Fruit fly (Drosophila melanogaster) whole organism, embryonic: ENCODE measurements around the gene vih.

Experiments
- CG10654 ChIP-seq: fragments of 200-800 bp; sonication (Bioruptor generic); optimal IDR thresholded peaks from 2 replicates; lab custom pipeline; 2016; ENCODE audit warnings: missing biosample characterization, missing genetic modification characterization
- CG12155 ChIP-seq: fragments of 200-800 bp; sonication (Bioruptor generic); optimal IDR thresholded peaks from 3 replicates; lab custom pipeline; 2016; ENCODE audit warnings: missing biosample characterization, missing genetic modification characterization
- CG14860 ChIP-seq: fragments of 200-800 bp; sonication (Bioruptor generic); IDR thresholded peaks from 3 replicates; pipeline ENCODE4 v1.3.6; 2022; ENCODE audit warnings: missing biosample characterization, missing genetic modification characterization; ENCODE audit not compliant: partially characterized antibody
- CG14965 ChIP-seq: fragments of 200-800 bp; sonication (Bioruptor generic); optimal IDR thresholded peaks from 2 replicates; lab custom pipeline; 2016; ENCODE audit warnings: missing biosample characterization, missing genetic modification characterization, borderline replicate concordance
- CG15011 ChIP-seq: fragments of 200-800 bp; sonication (Bioruptor generic); optimal IDR thresholded peaks from 3 replicates; lab custom pipeline; 2018; ENCODE audit warnings: missing biosample characterization, mild to moderate bottlenecking, missing genetic modification characterization
- CG1603 ChIP-seq: fragments of 200-800 bp; sonication (Bioruptor generic); optimal IDR thresholded peaks from 2 replicates; lab custom pipeline; 2019; ENCODE audit warnings: missing biosample characterization, mild to moderate bottlenecking, missing genetic modification characterization, moderate library complexity
- CG16813 ChIP-seq: fragments of 200-800 bp; sonication (Bioruptor generic); IDR thresholded peaks from 3 replicates; pipeline ENCODE4 v1.3.6; 2022; ENCODE audit warnings: missing biosample characterization, missing genetic modification characterization; ENCODE audit not compliant: partially characterized antibody
- CG17829 ChIP-seq: fragments of 200-800 bp; optimal IDR thresholded peaks from 2 replicates; lab custom pipeline; 2019; ENCODE audit warnings: missing biosample characterization, mild to moderate bottlenecking, missing genetic modification characterization, moderate library complexity
- CG1792 ChIP-seq: fragments of 200-800 bp; sonication (Bioruptor generic); optimal IDR thresholded peaks from 2 replicates; lab custom pipeline; 2016; ENCODE audit warnings: missing biosample characterization, missing genetic modification characterization
- CG31224 ChIP-seq: fragments of 200-800 bp; sonication (Bioruptor generic); IDR thresholded peaks from 2 replicates; pipeline ENCODE4 v1.3.6; 2022; ENCODE audit warnings: missing biosample characterization, missing genetic modification characterization
- CG34376 ChIP-seq: fragments of 200-800 bp; sonication (Bioruptor generic); optimal IDR thresholded peaks from 2 replicates; lab custom pipeline; 2018; ENCODE audit warnings: missing biosample characterization, mild to moderate bottlenecking, missing genetic modification characterization
- CG6791 ChIP-seq: fragments of 200-800 bp; sonication (Bioruptor generic); IDR thresholded peaks from 3 replicates; pipeline ENCODE4 v1.3.6; 2022; ENCODE audit warnings: missing biosample characterization, missing genetic modification characterization; ENCODE audit not compliant: partially characterized antibody
- CG7271 ChIP-seq: fragments of 200-800 bp; sonication (Bioruptor generic); optimal IDR thresholded peaks from 2 replicates; lab custom pipeline; 2018; ENCODE audit warnings: missing biosample characterization, mild to moderate bottlenecking, missing genetic modification characterization, moderate library complexity
- CG7963 ChIP-seq: fragments of 200-800 bp; sonication (Bioruptor generic); IDR thresholded peaks from 3 replicates; pipeline ENCODE4 v1.3.6; 2022; ENCODE audit warnings: missing biosample characterization, missing genetic modification characterization; ENCODE audit not compliant: partially characterized antibody
- CG8944 ChIP-seq: fragments of 200-800 bp; sonication (Bioruptor generic); optimal IDR thresholded peaks from 3 replicates; lab custom pipeline; 2016; ENCODE audit warnings: missing biosample characterization, missing genetic modification characterization
- HLH3B ChIP-seq: fragments of 200-800 bp; sonication (Bioruptor generic); IDR thresholded peaks from 2 replicates; pipeline ENCODE4 v1.3.6; 2022; ENCODE audit warnings: missing biosample characterization, missing genetic modification characterization
- HLH4C ChIP-seq: fragments of 200-800 bp; sonication (Bioruptor generic); IDR thresholded peaks from 3 replicates; pipeline ENCODE4 v1.3.6; 2022; ENCODE audit warnings: missing biosample characterization, missing genetic modification characterization; ENCODE audit not compliant: partially characterized antibody
- HLHmδ ChIP-seq: fragments of 200-800 bp; sonication (Bioruptor generic); optimal IDR thresholded peaks from 2 replicates; lab custom pipeline; 2018; ENCODE audit warnings: missing biosample characterization, mild to moderate bottlenecking, missing genetic modification characterization, moderate library complexity
- Max ChIP-seq: fragments of 200-800 bp; sonication (Bioruptor generic); optimal IDR thresholded peaks from 2 replicates; lab custom pipeline; 2016; ENCODE audit warnings: missing biosample characterization, mild to moderate bottlenecking, missing genetic modification characterization
- NC2α ChIP-seq: fragments of 200-800 bp; sonication (Bioruptor generic); optimal IDR thresholded peaks from 2 replicates; lab custom pipeline; 2016; ENCODE audit warnings: missing biosample characterization, missing genetic modification characterization
- Oaz ChIP-seq: fragments of 200-800 bp; sonication (Bioruptor generic); IDR thresholded peaks from 2 replicates; pipeline ENCODE4 v1.3.6; 2022; ENCODE audit warnings: missing biosample characterization, missing genetic modification characterization
- Scr ChIP-seq: fragments of 200-800 bp; sonication (Bioruptor generic); IDR thresholded peaks from 2 replicates; pipeline ENCODE4 v1.3.6; 2022; ENCODE audit warnings: missing biosample characterization, missing genetic modification characterization; ENCODE audit not compliant: partially characterized antibody
- Tbp ChIP-seq: fragments of >200 bp; optimal IDR thresholded peaks from 2 replicates; lab custom pipeline; 2018; ENCODE audit warnings: missing biosample characterization, missing genetic modification characterization
- aop ChIP-seq: fragments of 200-800 bp; sonication (Bioruptor generic); IDR thresholded peaks from 2 replicates; pipeline ENCODE4 v1.3.6; 2022; ENCODE audit warnings: missing biosample characterization, missing genetic modification characterization
- bcd ChIP-seq: fragments of 200-800 bp; sonication (Bioruptor generic); optimal IDR thresholded peaks from 2 replicates; lab custom pipeline; 2017; ENCODE audit warnings: missing biosample characterization, mild to moderate bottlenecking, missing genetic modification characterization
- cato ChIP-seq: fragments of 200-800 bp; sonication (Bioruptor generic); optimal IDR thresholded peaks from 2 replicates; lab custom pipeline; 2016; ENCODE audit warnings: missing biosample characterization, missing genetic modification characterization, borderline replicate concordance
- dati ChIP-seq: fragments of 200-800 bp; sonication (Bioruptor generic); IDR thresholded peaks from 2 replicates; pipeline ENCODE4 v1.3.6; 2022; ENCODE audit warnings: missing biosample characterization, missing genetic modification characterization
- dmrt99B ChIP-seq: fragments of 200-800 bp; sonication (Bioruptor generic); optimal IDR thresholded peaks from 2 replicates; lab custom pipeline; 2018; ENCODE audit warnings: missing biosample characterization, mild to moderate bottlenecking, missing genetic modification characterization, moderate library complexity
- en ChIP-seq: fragments of 200-800 bp; sonication (Bioruptor generic); optimal IDR thresholded peaks from 2 replicates; lab custom pipeline; 2016; ENCODE audit warnings: missing biosample characterization, missing genetic modification characterization
- ewg ChIP-seq: fragments of 200-800 bp; sonication (Bioruptor generic); optimal IDR thresholded peaks from 3 replicates; lab custom pipeline; 2017; ENCODE audit warnings: mild to moderate bottlenecking, missing biosample characterization, missing genetic modification reagents, missing genetic modification characterization
- fd3F ChIP-seq: fragments of 200-800 bp; sonication (Bioruptor generic); optimal IDR thresholded peaks from 2 replicates; lab custom pipeline; 2018; ENCODE audit warnings: missing biosample characterization, mild to moderate bottlenecking, missing genetic modification characterization, moderate library complexity
- hkb ChIP-seq, 2 experiments: fragments of 200-800 bp in 1 of 2; fragments of >200 bp in 1 of 2; sonication (Bioruptor generic) in 1 of 2; IDR thresholded peaks in 1 of 2; optimal IDR thresholded peaks in 1 of 2; 2 replicates each; pipeline versions ENCODE4 v1.3.6 to Lab custom; 2017 to 2022; ENCODE audit warnings: missing biosample characterization in 1 of 2, missing genetic modification characterization in 1 of 2
- jing ChIP-seq: fragments of 200-800 bp; sonication (Bioruptor generic); optimal IDR thresholded peaks from 2 replicates; lab custom pipeline; 2018; ENCODE audit warnings: missing biosample characterization, mild to moderate bottlenecking, missing genetic modification characterization
- lov ChIP-seq, 2 experiments: fragments of 200-800 bp in 1 of 2; fragments of >200 bp in 1 of 2; sonication (Bioruptor generic) in 1 of 2; IDR thresholded peaks in 1 of 2; optimal IDR thresholded peaks in 1 of 2; 2 replicates in 1 of 2; 3 replicates in 1 of 2; pipeline versions ENCODE4 v1.3.6 to Lab custom; 2017 to 2022; ENCODE audit warnings: missing biosample characterization in 1 of 2, missing genetic modification characterization in 1 of 2
- mam ChIP-seq: fragments of 200-800 bp; sonication (Bioruptor generic); optimal IDR thresholded peaks from 3 replicates; lab custom pipeline; 2016; ENCODE audit warnings: missing biosample characterization, missing genetic modification characterization
- nerfin-2 ChIP-seq: fragments of 200-800 bp; sonication (Bioruptor generic); IDR thresholded peaks from 2 replicates; pipeline ENCODE4 v1.3.6; 2022; ENCODE audit warnings: missing biosample characterization, missing genetic modification characterization; ENCODE audit not compliant: partially characterized antibody
- peb ChIP-seq: fragments of 200-800 bp; sonication (Bioruptor generic); IDR thresholded peaks from 2 replicates; pipeline ENCODE4 v1.3.6; 2022; ENCODE audit warnings: missing biosample characterization, missing genetic modification characterization
- pzg ChIP-seq: fragments of 200-800 bp; sonication (Bioruptor generic); optimal IDR thresholded peaks from 3 replicates; lab custom pipeline; 2018; ENCODE audit warnings: missing biosample characterization, mild to moderate bottlenecking, missing genetic modification characterization, moderate library complexity
- ranshi ChIP-seq: fragments of 200-800 bp; sonication (Bioruptor generic); IDR thresholded peaks from 2 replicates; pipeline ENCODE4 v1.3.6; 2022; ENCODE audit warnings: missing biosample characterization, missing genetic modification characterization
- rib ChIP-seq: fragments of 200-800 bp; sonication (Bioruptor generic); IDR thresholded peaks from 2 replicates; pipeline ENCODE4 v1.3.6; 2022; ENCODE audit warnings: missing biosample characterization, missing genetic modification characterization
- row ChIP-seq: fragments of 200-800 bp; sonication (Bioruptor generic); IDR thresholded peaks from 3 replicates; pipeline ENCODE4 v1.3.6; 2022; ENCODE audit warnings: missing biosample characterization, missing genetic modification characterization
- sim ChIP-seq: fragments of 200-800 bp; sonication (Bioruptor generic); IDR thresholded peaks from 2 replicates; pipeline ENCODE4 v1.3.6; 2022; ENCODE audit warnings: missing biosample characterization, missing genetic modification characterization
- slou ChIP-seq: fragments of 200-800 bp; sonication (Bioruptor generic); optimal IDR thresholded peaks from 3 replicates; lab custom pipeline; 2016; ENCODE audit warnings: missing biosample characterization, missing genetic modification characterization
- sna ChIP-seq: fragments of 200-800 bp; sonication (Bioruptor generic); IDR thresholded peaks from 2 replicates; pipeline ENCODE4 v1.3.6; 2022; ENCODE audit warnings: missing biosample characterization, missing genetic modification characterization; ENCODE audit not compliant: partially characterized antibody
- tio ChIP-seq: fragments of 200-800 bp; sonication (Bioruptor generic); optimal IDR thresholded peaks from 2 replicates; lab custom pipeline; 2017; ENCODE audit warnings: missing biosample characterization, missing genetic modification characterization, inconsistent platforms
- vnd ChIP-seq: fragments of 200-800 bp; sonication (Bioruptor generic); IDR thresholded peaks from 3 replicates; pipeline ENCODE4 v1.3.6; 2022; ENCODE audit warnings: missing biosample characterization, missing genetic modification characterization; ENCODE audit not compliant: partially characterized antibody
- yki ChIP-seq: fragments of >200 bp; optimal IDR thresholded peaks from 3 replicates; lab custom pipeline; 2018

Gene vih

DNA sequence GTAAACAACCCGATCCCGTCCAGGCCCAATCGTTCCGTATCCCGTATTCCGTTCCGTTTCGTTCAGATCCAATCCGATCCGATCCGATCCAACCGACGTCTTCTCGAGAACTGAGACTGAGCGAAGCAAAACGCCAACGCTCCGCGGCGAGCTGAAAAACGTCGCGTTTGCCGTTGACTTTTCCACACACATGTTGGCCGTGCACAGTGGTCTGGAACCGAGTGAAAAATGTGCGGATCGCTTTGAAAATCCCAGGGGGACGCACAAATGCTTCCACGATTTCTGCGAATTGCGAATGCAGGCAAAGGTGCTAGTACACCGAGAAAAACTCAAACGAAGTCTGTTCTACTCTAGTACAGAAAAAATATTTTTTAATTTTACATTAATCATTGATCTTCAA is 19.1 kb upstream of the vih start, which contains the start of gene CG10663 (continued):
- TF ChIP-seq peb (GFP tag; lab: Robert Waterston, UW) (no peak), NC2α (GFP tag; lab: Kevin White, UChicago) (no peak), CG1792 (GFP tag; lab: Kevin White, UChicago) (no peak), CG15011 (GFP tag; lab: Kevin White, UChicago) (no peak), cato (GFP tag; lab: Kevin White, UChicago) (no peak), fd3F (GFP tag; lab: Kevin White, UChicago) (no peak), sim (0 out of 2 replicates have a peak, but pooled peaks have one; percentile 54), CG17829 (tag; lab: Kevin White, UChicago) (no peak), dmrt99B (peak; percentile 18), Max (peak; percentile 10), ranshi (GFP tag; lab: Robert Waterston, UW) (no peak), tio (GFP tag; lab: Kevin White, UChicago) (no peak), pzg (GFP tag; lab: Kevin White, UChicago) (no peak), CG14965 (GFP tag; lab: Kevin White, UChicago) (no peak), lov (optimal IDR thresholded peaks at IDR 0.05; lab: Kevin White, UChicago) (no peak), lov (GFP tag; IDR thresholded peaks at IDR 0.05; lab: Robert Waterston, UW) (no peak), bcd (GFP tag; lab: Kevin White, UChicago) (no peak), slou (GFP tag; lab: Kevin White, UChicago) (no peak), en (GFP tag; lab: Kevin White, UChicago) (no peak), HLHmδ (GFP tag; lab: Kevin White, UChicago) (peak; percentile 39), ewg (GFP tag; lab: Kevin White, UChicago) (no peak), jing (no peak), CG8944 (GFP tag; lab: Kevin White, UChicago) (no peak)

DNA sequence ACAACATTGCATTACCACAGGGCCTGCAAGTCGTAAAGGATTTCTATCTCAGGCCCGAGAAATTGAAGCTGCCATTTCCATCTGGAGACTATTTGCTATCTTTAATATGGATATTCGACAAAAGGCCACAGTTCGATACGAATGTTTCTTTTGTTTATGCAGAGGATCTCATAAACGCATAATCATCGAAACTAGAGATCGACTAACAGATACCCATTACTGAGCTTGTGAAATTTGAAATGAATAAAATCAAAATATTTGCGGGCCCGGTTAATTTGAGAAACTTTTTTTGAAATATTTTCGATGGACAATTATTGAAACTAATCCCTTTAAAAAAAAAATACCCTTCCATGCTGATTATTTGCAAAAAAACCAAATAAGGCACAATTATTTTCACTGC is 17.9 kb upstream of the vih start:
- TF ChIP-seq CG7963 (GFP tag; lab: Robert Waterston, UW) (0 out of 3 replicates have a peak, but pooled peaks have one; percentile 33), CG14860 (GFP tag; lab: Robert Waterston, UW) (peak; percentile 65; the same call in 2 of the 3 replicates), vnd (GFP tag; lab: Robert Waterston, UW) (peak; percentile 47; the same call in 1 of the 3 replicates), Scr (GFP tag; lab: Robert Waterston, UW) (0 out of 2 replicates have a peak, but pooled peaks have one; percentile 25), row (GFP tag; lab: Robert Waterston, UW) (no peak), sna (0 out of 2 replicates have a peak, but pooled peaks have one; percentile 28), aop (no peak), CG16813 (GFP tag; lab: Robert Waterston, UW) (peak; percentile 47; the same call in 1 of the 3 replicates), nerfin-2 (GFP tag; lab: Robert Waterston, UW) (peak; percentile 54), HLH4C (GFP tag; lab: Robert Waterston, UW) (peak; percentile 58)
- TF ChIP-seq, all 482 proteins: peak for 8

DNA sequence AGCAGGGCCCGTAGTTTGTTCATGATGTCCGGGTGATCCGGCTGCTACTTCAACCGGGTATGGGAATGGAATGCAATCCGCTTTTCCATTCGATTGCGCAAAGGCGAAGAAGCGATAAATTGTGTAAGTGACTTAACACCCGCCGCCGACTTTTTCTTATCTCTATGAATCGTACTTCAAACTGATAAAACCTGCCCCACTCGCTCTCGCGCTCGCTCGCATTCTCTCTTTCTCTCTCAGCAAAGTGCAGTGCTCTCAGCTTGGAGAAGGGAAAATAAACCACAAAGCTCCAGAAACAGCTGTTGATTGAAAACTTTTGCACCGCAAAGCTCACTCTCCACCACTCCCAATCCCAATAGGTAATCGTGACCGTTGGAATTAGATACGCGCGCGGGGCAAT is 14.1 kb upstream of the vih start:
- TF ChIP-seq CG6791 (GFP tag; lab: Robert Waterston, UW) (no peak), slou (GFP tag; lab: Kevin White, UChicago) (no peak), HLH3B (GFP tag; lab: Robert Waterston, UW) (no peak), rib (no peak), hkb (optimal IDR thresholded peaks at IDR 0.05; lab: Kevin White, UChicago) (no peak), hkb (GFP tag; IDR thresholded peaks at IDR 0.05; lab: Robert Waterston, UW) (peak; percentile 40; the same call in 1 of the 2 replicates), Tbp (no peak), CG7271 (tag; lab: Kevin White, UChicago) (no peak), CG34376 (peak; percentile 25), CG12155 (GFP tag; lab: Kevin White, UChicago) (no peak), CG31224 (GFP tag; lab: Robert Waterston, UW) (no peak), vnd (GFP tag; lab: Robert Waterston, UW) (no peak), dati (no peak), row (GFP tag; lab: Robert Waterston, UW) (no peak), yki (lab: Kevin White, UChicago) (peak; percentile 59), mam (GFP tag; lab: Kevin White, UChicago) (no peak), Oaz (GFP tag; lab: Robert Waterston, UW) (no peak), CG10654 (GFP tag; lab: Kevin White, UChicago) (no peak), CG1603 (tag; lab: Kevin White, UChicago) (no peak), en (GFP tag; lab: Kevin White, UChicago) (no peak)
